Worm (Caenorhabditis elegans) whole organism, midembryonic: ENCODE results near the gene anmt-1.

Source experiments
- T22C8.4 ChIP-seq: fragments of 200-800 bp; sonication (Bioruptor generic); IDR thresholded peaks from 2 replicates; pipeline ENCODE4 v1.3.6; 2022; ENCODE audit warnings: missing genetic modification characterization, missing compliant biosample characterization
- cog-1 ChIP-seq: sonication (generic microtip); optimal IDR thresholded peaks from 2 replicates; lab custom pipeline; 2016; ENCODE audit warnings: missing genetic modification characterization, missing compliant biosample characterization
- flt-1 ChIP-seq: fragments of 200-800 bp; sonication (Bioruptor generic); IDR thresholded peaks from 2 replicates; pipeline ENCODE4 v1.3.6; 2022; ENCODE audit warnings: missing genetic modification characterization, missing compliant biosample characterization
- klf-2 ChIP-seq: fragments of 200-800 bp; sonication (Bioruptor generic); conservative IDR thresholded peaks from 2 replicates; pipeline ENCODE4 v1.3.6; 2022; ENCODE audit warnings: missing genetic modification reagents, missing genetic modification characterization, missing compliant biosample characterization
- ref-1 ChIP-seq: fragments of 200-800 bp; sonication (Bioruptor generic); conservative IDR thresholded peaks from 2 replicates; pipeline ENCODE4 v1.3.6; 2022; ENCODE audit warnings: missing genetic modification reagents, missing genetic modification characterization, missing compliant biosample characterization
- tab-1 ChIP-seq: fragments of 200-800 bp; sonication (Bioruptor generic); IDR thresholded peaks from 2 replicates; pipeline ENCODE4 v1.3.6; 2022; ENCODE audit warnings: missing genetic modification characterization, missing compliant biosample characterization
- ztf-23 ChIP-seq: fragments of 200-800 bp; sonication (Bioruptor generic); IDR thresholded peaks from 2 replicates; pipeline ENCODE4 v1.3.6; 2022; ENCODE audit warnings: missing genetic modification reagents, missing genetic modification characterization, missing compliant biosample characterization
- ztf-29 ChIP-seq: fragments of 200-800 bp; sonication (Bioruptor generic); IDR thresholded peaks from 2 replicates; pipeline ENCODE4 v1.3.6; 2022; ENCODE audit warnings: missing genetic modification reagents, missing genetic modification characterization, missing compliant biosample characterization

ce11 chrIII:8653457-8653856 lies 31.2 kb upstream of the anmt-1 start:
- TF ChIP-seq flt-1 (GFP tag; lab: Robert Waterston, UW) (no peak), ztf-29 (GFP tag; lab: Robert Waterston, UW) (no peak), ztf-23 (GFP tag; lab: Robert Waterston, UW) (no peak), ref-1 (GFP tag; lab: Robert Waterston, UW) (no peak), klf-2 (no peak), cog-1 (tag; lab: Kevin White, UChicago) (no peak), T22C8.4 (GFP tag; lab: Robert Waterston, UW) (no peak), tab-1 (GFP tag; lab: Robert Waterston, UW) (no peak)
